Fruit fly (Drosophila melanogaster): ENCODE measurements around the gene CG31809.

- TF ChIP-seq usp (GFP tag; optimal IDR thresholded peaks at IDR 0.05) (no peak), EcR (GFP tag; optimal IDR thresholded peaks at IDR 0.05) (no peak), Dll (optimal IDR thresholded peaks at IDR 0.05) (no peak), CG8478 (optimal IDR thresholded peaks at IDR 0.05) (no peak)
Measured at dm6 chr2L:16886459-16886858, 27.9 kb upstream of the CG31809 start.

All from whole organism.